Fruit fly (Drosophila melanogaster): ENCODE data around the gene PGRP-SB1.

The PGRP-SB1 gene

DNA sequence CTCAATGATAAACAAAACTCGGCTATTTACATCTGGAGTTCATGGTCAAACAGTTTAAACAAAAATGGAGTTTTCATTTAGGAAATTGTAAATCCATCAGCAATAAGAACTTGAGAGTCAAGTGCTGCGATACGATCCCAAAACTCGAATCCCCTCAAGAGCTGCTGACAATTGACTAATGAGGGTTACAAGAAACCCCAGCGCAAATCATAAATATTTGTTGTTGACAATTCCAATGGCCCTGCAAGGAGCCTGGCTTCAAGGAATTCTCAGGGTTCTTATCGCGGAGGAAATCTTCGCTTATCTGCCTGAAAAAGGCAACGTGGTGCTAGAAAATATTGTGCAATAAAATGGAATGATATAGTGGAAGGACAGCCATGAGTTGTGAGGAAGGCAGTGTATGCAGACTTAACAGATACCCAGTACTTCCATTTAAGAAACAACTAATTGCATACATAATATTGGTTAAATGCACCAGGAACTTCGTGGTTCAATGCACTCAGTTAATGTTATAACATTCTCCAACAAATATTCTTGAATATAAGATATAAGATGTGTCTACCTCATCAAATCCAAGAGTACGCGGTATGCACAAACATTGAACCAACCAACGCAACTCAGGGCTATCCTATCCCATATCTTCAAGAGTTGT lies 40.3 kb upstream of the PGRP-SB1 start (continued):
- TF ChIP-seq en (GFP tag; optimal IDR thresholded peaks at IDR 0.05) (no peak), CG30020 (tag; optimal IDR thresholded peaks at IDR 0.05) (no peak), fd3F (GFP tag; optimal IDR thresholded peaks at IDR 0.05) (no peak), CG14441 (GFP tag; IDR thresholded peaks at IDR 0.05) (0 out of 2 replicates have a peak, but pooled peaks have one; percentile 44), CG13424 (tag; optimal IDR thresholded peaks at IDR 0.05) (peak; percentile 4), Chrac-16 (GFP tag; optimal IDR thresholded peaks at IDR 0.05) (peak; percentile 42), CG12391 (tag; optimal IDR thresholded peaks at IDR 0.05) (peak; percentile 45), Awh (GFP tag; IDR thresholded peaks at IDR 0.05) (no peak), chif (GFP tag; optimal IDR thresholded peaks at IDR 0.05) (peak; percentile 12 to 36), mam (GFP tag; optimal IDR thresholded peaks at IDR 0.05) (peak; percentile 16), B-H1 (GFP tag; IDR thresholded peaks at IDR 0.05) (peak; percentile 35; the same call in 2 of the 3 replicates), CG10366 (GFP tag; IDR thresholded peaks at IDR 0.05) (peak; percentile 20; the same call in 1 of the 2 replicates), CG1602 (GFP tag; optimal IDR thresholded peaks at IDR 0.05) (peak; percentile 42), CG14860 (GFP tag; IDR thresholded peaks at IDR 0.05; ENCODE audit: partially characterized antibody) (peak; percentile 53; the same call in 2 of the 3 replicates), unpg (GFP tag; optimal IDR thresholded peaks at IDR 0.05) (peak; percentile 49), CG8924 (tag; optimal IDR thresholded peaks at IDR 0.05) (peak; percentile 45), CG15269 (tag; optimal IDR thresholded peaks at IDR 0.05) (no peak), Mad (GFP tag; optimal IDR thresholded peaks at IDR 0.05) (peak; percentile 29), zfh1 (GFP tag; IDR thresholded peaks at IDR 0.05) (peak; percentile 63; the same call in 2 of the 3 replicates), trh (GFP tag; optimal IDR thresholded peaks at IDR 0.05) (no peak), sna (GFP tag; IDR thresholded peaks at IDR 0.05; ENCODE audit: partially characterized antibody) (0 out of 2 replicates have a peak, but pooled peaks have one; percentile 24), pzg (GFP tag; optimal IDR thresholded peaks at IDR 0.05) (no peak), CG13287 (GFP tag; IDR thresholded peaks at IDR 0.05; ENCODE audit: partially characterized antibody) (no peak), pho (GFP tag; optimal IDR thresholded peaks at IDR 0.05) (no peak), al (GFP tag; IDR thresholded peaks at IDR 0.05) (no peak), onecut (GFP tag; IDR thresholded peaks at IDR 0.05) (0 out of 2 replicates have a peak, but pooled peaks have one; percentile 12), CG18599 (GFP tag; optimal IDR thresholded peaks at IDR 0.05) (no peak), chm (GFP tag; IDR thresholded peaks at IDR 0.05) (peak; percentile 51; the same call in 1 of the 2 replicates), Sry-β (GFP tag; optimal IDR thresholded peaks at IDR 0.05) (no peak), CG2678 (tag; optimal IDR thresholded peaks at IDR 0.05) (peak; percentile 50), tin (GFP tag; optimal IDR thresholded peaks at IDR 0.05) (peak; percentile 66), CG33213 (GFP tag; optimal IDR thresholded peaks at IDR 0.05) (no peak), ac (GFP tag; optimal IDR thresholded peaks at IDR 0.05) (no peak), fd102C (GFP tag; optimal IDR thresholded peaks at IDR 0.05) (peak; percentile 55), lov (optimal IDR thresholded peaks at IDR 0.05) (no peak), lov (GFP tag; IDR thresholded peaks at IDR 0.05) (no peak), HLHmδ (GFP tag; optimal IDR thresholded peaks at IDR 0.05) (no peak), trem (tag; optimal IDR thresholded peaks at IDR 0.05) (peak; percentile 51), CG18476 (GFP tag; optimal IDR thresholded peaks at IDR 0.05) (no peak), CG8944 (GFP tag; optimal IDR thresholded peaks at IDR 0.05) (no peak), CG8290 (GFP tag; optimal IDR thresholded peaks at IDR 0.05) (no peak), CG8290 (tag; optimal IDR thresholded peaks at IDR 0.05) (peak in 1 of 2 experiments; percentile 57), Optix (GFP tag; IDR thresholded peaks at IDR 0.05) (no peak), prd (optimal IDR thresholded peaks at IDR 0.05) (no peak), prd (GFP tag; IDR thresholded peaks at IDR 0.05) (peak; percentile 77), tgo (GFP tag; IDR thresholded peaks at IDR 0.05) (peak; percentile 49; the same call in 2 of the 3 replicates), ham (GFP tag; IDR thresholded peaks at IDR 0.05) (no peak), crol (GFP tag; IDR thresholded peaks at IDR 0.05) (no peak), gce (GFP tag; IDR thresholded peaks at IDR 0.05) (no peak), salm (tag; optimal IDR thresholded peaks at IDR 0.05) (no peak)

Data from whole organism, embryonic.